Fruit fly (Drosophila melanogaster) whole organism, embryonic: ENCODE results near the gene CG9839.

Source experiments
- ATbp ChIP-seq: fragments of 200-800 bp; sonication (Bioruptor generic); optimal IDR thresholded peaks from 2 replicates; lab custom pipeline; 2017; ENCODE audit warnings: missing biosample characterization, mild to moderate bottlenecking, missing genetic modification characterization, missing genetic modification reagents
- CG10274 ChIP-seq: fragments of 200-800 bp; sonication (Bioruptor generic); optimal IDR thresholded peaks from 3 replicates; lab custom pipeline; 2017; ENCODE audit warnings: missing biosample characterization, mild to moderate bottlenecking, missing genetic modification characterization
- CG10959 ChIP-seq: fragments of 200-800 bp; sonication (Bioruptor generic); IDR thresholded peaks from 2 replicates; pipeline ENCODE4 v1.3.6; 2022; ENCODE audit warnings: missing biosample characterization, missing genetic modification characterization
- CG11695 ChIP-seq: fragments of 200-800 bp; sonication (Bioruptor generic); IDR thresholded peaks from 3 replicates; pipeline ENCODE4 v1.3.6; 2022; ENCODE audit warnings: missing biosample characterization, missing genetic modification characterization
- CG13894 ChIP-seq: fragments of 200-800 bp; sonication (Bioruptor generic); optimal IDR thresholded peaks from 3 replicates; lab custom pipeline; 2018; ENCODE audit warnings: missing biosample characterization, mild to moderate bottlenecking, missing genetic modification characterization, moderate library complexity
- CG15073 ChIP-seq: fragments of 200-800 bp; sonication (Bioruptor generic); optimal IDR thresholded peaks from 2 replicates; lab custom pipeline; 2016; ENCODE audit warnings: missing biosample characterization, missing genetic modification characterization
- CG16813 ChIP-seq: fragments of 200-800 bp; sonication (Bioruptor generic); IDR thresholded peaks from 3 replicates; pipeline ENCODE4 v1.3.6; 2022; ENCODE audit warnings: missing biosample characterization, missing genetic modification characterization; ENCODE audit not compliant: partially characterized antibody
- CG1832 ChIP-seq: fragments of 200-800 bp; sonication (Bioruptor generic); optimal IDR thresholded peaks from 2 replicates; lab custom pipeline; 2017; ENCODE audit warnings: missing biosample characterization, mild to moderate bottlenecking, missing genetic modification characterization, inconsistent platforms
- CG2120 ChIP-seq: fragments of 200-800 bp; sonication (Bioruptor generic); optimal IDR thresholded peaks from 3 replicates; lab custom pipeline; 2016; ENCODE audit warnings: missing biosample characterization, missing genetic modification characterization
- CG30403 ChIP-seq: fragments of 200-800 bp; sonication (Bioruptor generic); optimal IDR thresholded peaks from 3 replicates; lab custom pipeline; 2016; ENCODE audit warnings: missing biosample characterization, missing genetic modification characterization
- CG31441 ChIP-seq: fragments of 200-800 bp; sonication (Bioruptor generic); IDR thresholded peaks from 2 replicates; pipeline ENCODE4 v1.3.6; 2022; ENCODE audit warnings: missing biosample characterization, missing genetic modification characterization
- CG3281 ChIP-seq: fragments of 200-800 bp; sonication (Bioruptor generic); optimal IDR thresholded peaks from 3 replicates; lab custom pipeline; 2017; ENCODE audit warnings: missing biosample characterization, mild to moderate bottlenecking, missing genetic modification characterization
- CG4282 ChIP-seq: fragments of 200-800 bp; sonication (Bioruptor generic); optimal IDR thresholded peaks from 2 replicates; lab custom pipeline; 2016; ENCODE audit warnings: missing biosample characterization, missing genetic modification characterization
- CG43689 ChIP-seq: fragments of 200-800 bp; sonication (Bioruptor generic); IDR thresholded peaks from 2 replicates; pipeline ENCODE4 v1.3.6; 2022; ENCODE audit warnings: missing biosample characterization, missing genetic modification characterization
- CG7357 ChIP-seq: fragments of 200-800 bp; sonication (Bioruptor generic); IDR thresholded peaks from 3 replicates; pipeline ENCODE4 v1.3.6; 2022; ENCODE audit warnings: missing biosample characterization, missing genetic modification characterization
- CG7372 ChIP-seq: fragments of 200-800 bp; sonication (Bioruptor generic); IDR thresholded peaks from 2 replicates; pipeline ENCODE4 v1.3.6; 2022; ENCODE audit warnings: missing biosample characterization, missing genetic modification characterization
- CG9932 ChIP-seq: fragments of 200-800 bp; sonication (Bioruptor generic); IDR thresholded peaks from 2 replicates; pipeline ENCODE4 v1.3.6; 2022; ENCODE audit warnings: missing biosample characterization, missing genetic modification characterization
- CoRest ChIP-seq: fragments of 200-800 bp; sonication (Bioruptor generic); optimal IDR thresholded peaks from 3 replicates; lab custom pipeline; 2018; ENCODE audit warnings: missing biosample characterization, mild to moderate bottlenecking, missing genetic modification characterization, moderate library complexity
- D19A ChIP-seq: fragments of 200-800 bp; optimal IDR thresholded peaks from 3 replicates; lab custom pipeline; 2019; ENCODE audit warnings: missing biosample characterization, mild to moderate bottlenecking, missing genetic modification characterization, moderate library complexity
- E2f1 ChIP-seq: fragments of 200-800 bp; sonication (Bioruptor generic); IDR thresholded peaks from 2 replicates; pipeline ENCODE4 v1.3.6; 2022; ENCODE audit warnings: missing biosample characterization, missing genetic modification characterization
- Fer3 ChIP-seq: fragments of 200-800 bp; sonication (Bioruptor generic); optimal IDR thresholded peaks from 2 replicates; lab custom pipeline; 2018; ENCODE audit warnings: missing biosample characterization, mild to moderate bottlenecking, missing genetic modification characterization, moderate library complexity
- H2.0 ChIP-seq: fragments of 200-800 bp; sonication (Bioruptor generic); IDR thresholded peaks from 2 replicates; pipeline ENCODE4 v1.3.6; 2022; ENCODE audit warnings: missing biosample characterization, missing genetic modification characterization
- HLHmδ ChIP-seq: fragments of 200-800 bp; sonication (Bioruptor generic); optimal IDR thresholded peaks from 2 replicates; lab custom pipeline; 2018; ENCODE audit warnings: missing biosample characterization, mild to moderate bottlenecking, missing genetic modification characterization, moderate library complexity
- Hmx ChIP-seq: fragments of 200-800 bp; sonication (Bioruptor generic); optimal IDR thresholded peaks from 2 replicates; lab custom pipeline; 2016; ENCODE audit warnings: missing biosample characterization, missing genetic modification characterization
- Lim3 ChIP-seq: fragments of 200-800 bp; sonication (Bioruptor generic); IDR thresholded peaks from 2 replicates; pipeline ENCODE4 v1.3.6; 2022; ENCODE audit warnings: missing biosample characterization, missing genetic modification characterization
- Oaz ChIP-seq: fragments of 200-800 bp; sonication (Bioruptor generic); IDR thresholded peaks from 2 replicates; pipeline ENCODE4 v1.3.6; 2022; ENCODE audit warnings: missing biosample characterization, missing genetic modification characterization
- Ravus ChIP-seq: fragments of 200-800 bp; sonication (Bioruptor generic); IDR thresholded peaks from 2 replicates; pipeline ENCODE4 v1.3.6; 2022; ENCODE audit warnings: missing biosample characterization, missing genetic modification characterization
- Side ChIP-seq: fragments of 200-800 bp; sonication (Bioruptor generic); optimal IDR thresholded peaks from 2 replicates; lab custom pipeline; 2016; ENCODE audit warnings: missing biosample characterization, missing genetic modification characterization
- Sox100B ChIP-seq: fragments of 200-800 bp; sonication (Bioruptor generic); optimal IDR thresholded peaks from 3 replicates; lab custom pipeline; 2018; ENCODE audit warnings: missing biosample characterization, mild to moderate bottlenecking, missing genetic modification characterization
- Xrp1 ChIP-seq: fragments of 200-800 bp; sonication (Bioruptor generic); IDR thresholded peaks from 2 replicates; pipeline ENCODE4 v1.3.6; 2022; ENCODE audit warnings: missing biosample characterization, missing genetic modification characterization
- al ChIP-seq: fragments of 200-800 bp; sonication (Bioruptor generic); IDR thresholded peaks from 2 replicates; pipeline ENCODE4 v1.3.6; 2022; ENCODE audit warnings: missing biosample characterization, missing genetic modification characterization
- ash1 ChIP-seq: fragments of 200-800 bp; sonication (Bioruptor generic); optimal IDR thresholded peaks from 2 replicates; lab custom pipeline; 2018; ENCODE audit warnings: missing biosample characterization, mild to moderate bottlenecking, missing genetic modification characterization
- bigmax ChIP-seq: fragments of 200-800 bp; sonication (Bioruptor generic); optimal IDR thresholded peaks from 2 replicates; lab custom pipeline; 2018; ENCODE audit warnings: missing biosample characterization, mild to moderate bottlenecking, missing genetic modification characterization
- chm ChIP-seq: fragments of 200-800 bp; sonication (Bioruptor generic); IDR thresholded peaks from 2 replicates; pipeline ENCODE4 v1.3.6; 2022; ENCODE audit warnings: missing biosample characterization, missing genetic modification characterization
- croc ChIP-seq: fragments of 200-800 bp; sonication (Bioruptor generic); conservative IDR thresholded peaks from 3 replicates; pipeline ENCODE4 v1.3.6; 2022; ENCODE audit warnings: missing biosample characterization, missing genetic modification characterization
- dpn ChIP-seq, 2 experiments: fragments of 200-800 bp; sonication (Bioruptor generic); optimal IDR thresholded peaks; 3 replicates each; lab custom pipeline; 2016; ENCODE audit warnings: missing biosample characterization in 2 of 2, missing genetic modification characterization in 2 of 2
- ems ChIP-seq: fragments of 200-800 bp; sonication (Bioruptor generic); optimal IDR thresholded peaks from 3 replicates; lab custom pipeline; 2016; ENCODE audit warnings: missing biosample characterization, missing genetic modification characterization
- esg ChIP-seq: fragments of 200-800 bp; sonication (Bioruptor generic); conservative IDR thresholded peaks from 2 replicates; pipeline ENCODE4 v1.3.6; 2022; ENCODE audit warnings: missing biosample characterization, missing genetic modification characterization
- gcm ChIP-seq: fragments of 200-800 bp; sonication (Bioruptor generic); optimal IDR thresholded peaks from 2 replicates; lab custom pipeline; 2019; ENCODE audit warnings: missing biosample characterization, mild to moderate bottlenecking, missing genetic modification characterization, moderate library complexity
- hkb ChIP-seq, 2 experiments: fragments of 200-800 bp in 1 of 2; fragments of >200 bp in 1 of 2; sonication (Bioruptor generic) in 1 of 2; IDR thresholded peaks in 1 of 2; optimal IDR thresholded peaks in 1 of 2; 2 replicates each; pipeline versions ENCODE4 v1.3.6 to Lab custom; 2017 to 2022; ENCODE audit warnings: missing biosample characterization in 1 of 2, missing genetic modification characterization in 1 of 2
- lov ChIP-seq, 2 experiments: fragments of 200-800 bp in 1 of 2; fragments of >200 bp in 1 of 2; sonication (Bioruptor generic) in 1 of 2; IDR thresholded peaks in 1 of 2; optimal IDR thresholded peaks in 1 of 2; 2 replicates in 1 of 2; 3 replicates in 1 of 2; pipeline versions ENCODE4 v1.3.6 to Lab custom; 2017 to 2022; ENCODE audit warnings: missing biosample characterization in 1 of 2, missing genetic modification characterization in 1 of 2
- nerfin-2 ChIP-seq: fragments of 200-800 bp; sonication (Bioruptor generic); IDR thresholded peaks from 2 replicates; pipeline ENCODE4 v1.3.6; 2022; ENCODE audit warnings: missing biosample characterization, missing genetic modification characterization; ENCODE audit not compliant: partially characterized antibody
- oc ChIP-seq: fragments of 200-800 bp; sonication (Bioruptor generic); optimal IDR thresholded peaks from 2 replicates; lab custom pipeline; 2018; ENCODE audit warnings: missing biosample characterization, mild to moderate bottlenecking, missing genetic modification characterization, moderate library complexity
- psq ChIP-seq: fragments of 200-800 bp; sonication (Bioruptor generic); optimal IDR thresholded peaks from 2 replicates; lab custom pipeline; 2017; ENCODE audit warnings: missing biosample characterization, missing genetic modification characterization
- pzg ChIP-seq: fragments of 200-800 bp; sonication (Bioruptor generic); optimal IDR thresholded peaks from 3 replicates; lab custom pipeline; 2018; ENCODE audit warnings: missing biosample characterization, mild to moderate bottlenecking, missing genetic modification characterization, moderate library complexity
- tap ChIP-seq: fragments of 200-800 bp; optimal IDR thresholded peaks from 3 replicates; lab custom pipeline; 2019; ENCODE audit warnings: missing biosample characterization, mild to moderate bottlenecking, missing genetic modification characterization, moderate library complexity
- unc-4 ChIP-seq: fragments of 200-800 bp; sonication (Bioruptor generic); IDR thresholded peaks from 2 replicates; pipeline ENCODE4 v1.3.6; 2022; ENCODE audit warnings: missing biosample characterization, missing genetic modification characterization; ENCODE audit not compliant: partially characterized antibody
- vnd ChIP-seq: fragments of 200-800 bp; sonication (Bioruptor generic); IDR thresholded peaks from 3 replicates; pipeline ENCODE4 v1.3.6; 2022; ENCODE audit warnings: missing biosample characterization, missing genetic modification characterization; ENCODE audit not compliant: partially characterized antibody
- vvl ChIP-seq: fragments of 200-800 bp; sonication (Bioruptor generic); IDR thresholded peaks from 2 replicates; pipeline ENCODE4 v1.3.6; 2022; ENCODE audit warnings: missing biosample characterization, missing genetic modification characterization
- wek ChIP-seq: fragments of 200-800 bp; sonication (Bioruptor generic); optimal IDR thresholded peaks from 3 replicates; lab custom pipeline; 2018; ENCODE audit warnings: missing biosample characterization, mild to moderate bottlenecking, missing genetic modification characterization, moderate library complexity

Gene CG9839

dm6 chr3R:8808518-8808921 lies 2.9 kb upstream of the CG9839 start (continued):
- TF ChIP-seq CG43689, result no peak
- no peak for TF ChIP-seq CG1832 (GFP tag; lab: Kevin White, UChicago)
- no peak for TF ChIP-seq Ravus (GFP tag; lab: Robert Waterston, UW)
- peak; percentile 53 for TF ChIP-seq H2.0 (GFP tag; lab: Robert Waterston, UW)
- TF ChIP-seq croc (GFP tag; lab: Robert Waterston, UW), result peak; percentile 63
- no peak for TF ChIP-seq CG4282 (GFP tag; lab: Kevin White, UChicago)
- no peak for TF ChIP-seq Oaz (GFP tag; lab: Robert Waterston, UW)
- TF ChIP-seq wek, result no peak
- peak; percentile 77 for TF ChIP-seq CG30403
- TF ChIP-seq bigmax (GFP tag; lab: Kevin White, UChicago), result no peak
- TF ChIP-seq Xrp1 (GFP tag; lab: Robert Waterston, UW), result peak; percentile 87
- TF ChIP-seq Hmx, result peak; percentile 11
- TF ChIP-seq gcm (GFP tag; lab: Kevin White, UChicago), result peak; percentile 88
- no peak for TF ChIP-seq unc-4 (GFP tag; lab: Robert Waterston, UW)
- TF ChIP-seq pzg (GFP tag; lab: Kevin White, UChicago), result no peak
- TF ChIP-seq Fer3 (tag; lab: Kevin White, UChicago), result no peak
- no peak for TF ChIP-seq vnd (GFP tag; lab: Robert Waterston, UW)
- TF ChIP-seq CG9932 (GFP tag; lab: Robert Waterston, UW), result no peak
- no peak for TF ChIP-seq chm
- TF ChIP-seq dpn (GFP tag; optimal IDR thresholded peaks at IDR 0.05; lab: Kevin White, UChicago), result peak; percentile 48 to 56
- peak; percentile 45 for TF ChIP-seq CG2120 (GFP tag; lab: Kevin White, UChicago)
- TF ChIP-seq CG3281 (GFP tag; lab: Kevin White, UChicago), result no peak
- peak; percentile 84 for TF ChIP-seq CG10959 (GFP tag; lab: Robert Waterston, UW)
- peak; percentile 45 for TF ChIP-seq ATbp (GFP tag; lab: Kevin White, UChicago)
- peak; percentile 72 for TF ChIP-seq vvl
- TF ChIP-seq psq (GFP tag; lab: Kevin White, UChicago), result no peak
- no peak for TF ChIP-seq CG13894
- TF ChIP-seq CG7357 (GFP tag; lab: Robert Waterston, UW), result peak; percentile 57; the same call in 1 of the 3 replicates
- TF ChIP-seq hkb (optimal IDR thresholded peaks at IDR 0.05; lab: Kevin White, UChicago), result no peak
- TF ChIP-seq hkb (GFP tag; IDR thresholded peaks at IDR 0.05; lab: Robert Waterston, UW), result peak; percentile 54; the same call in 1 of the 2 replicates
- peak; percentile 27 for TF ChIP-seq oc (tag; lab: Kevin White, UChicago)
- TF ChIP-seq Sox100B (GFP tag; lab: Kevin White, UChicago), result peak; percentile 74
- TF ChIP-seq al, result no peak
- peak; percentile 48; the same call in 1 of the 2 replicates for TF ChIP-seq esg (GFP tag; lab: Robert Waterston, UW)
- peak; percentile 83 for TF ChIP-seq CoRest
- no peak for TF ChIP-seq lov (optimal IDR thresholded peaks at IDR 0.05; lab: Kevin White, UChicago)
- peak; percentile 63; the same call in 1 of the 3 replicates for TF ChIP-seq lov (GFP tag; IDR thresholded peaks at IDR 0.05; lab: Robert Waterston, UW)
- TF ChIP-seq Side (GFP tag; lab: Kevin White, UChicago), result peak; percentile 66
- peak; percentile 89 for TF ChIP-seq CG31441 (GFP tag; lab: Robert Waterston, UW)
- peak; percentile 5 for TF ChIP-seq CG10274 (GFP tag; lab: Kevin White, UChicago)
- no peak for TF ChIP-seq Lim3 (GFP tag; lab: Robert Waterston, UW)
- TF ChIP-seq HLHmδ, result no peak
- no peak for TF ChIP-seq CG16813 (GFP tag; lab: Robert Waterston, UW)
- no peak for TF ChIP-seq ash1
- TF ChIP-seq CG15073 (GFP tag; lab: Kevin White, UChicago), result no peak
- TF ChIP-seq CG7372 (GFP tag; lab: Robert Waterston, UW), result no peak
- peak; percentile 98 for TF ChIP-seq D19A (tag; lab: Kevin White, UChicago)
- no peak for TF ChIP-seq nerfin-2 (GFP tag; lab: Robert Waterston, UW)
- TF ChIP-seq tap, result peak; percentile 41
- TF ChIP-seq E2f1, result peak; percentile 31; the same call in 1 of the 2 replicates
- peak; percentile 27; the same call in 1 of the 3 replicates for TF ChIP-seq CG11695
- TF ChIP-seq ems (GFP tag; lab: Kevin White, UChicago), result no peak
